Fruit fly (Drosophila melanogaster): Measurements from ENCODE around the gene Smr.

The Smr gene

DNA sequence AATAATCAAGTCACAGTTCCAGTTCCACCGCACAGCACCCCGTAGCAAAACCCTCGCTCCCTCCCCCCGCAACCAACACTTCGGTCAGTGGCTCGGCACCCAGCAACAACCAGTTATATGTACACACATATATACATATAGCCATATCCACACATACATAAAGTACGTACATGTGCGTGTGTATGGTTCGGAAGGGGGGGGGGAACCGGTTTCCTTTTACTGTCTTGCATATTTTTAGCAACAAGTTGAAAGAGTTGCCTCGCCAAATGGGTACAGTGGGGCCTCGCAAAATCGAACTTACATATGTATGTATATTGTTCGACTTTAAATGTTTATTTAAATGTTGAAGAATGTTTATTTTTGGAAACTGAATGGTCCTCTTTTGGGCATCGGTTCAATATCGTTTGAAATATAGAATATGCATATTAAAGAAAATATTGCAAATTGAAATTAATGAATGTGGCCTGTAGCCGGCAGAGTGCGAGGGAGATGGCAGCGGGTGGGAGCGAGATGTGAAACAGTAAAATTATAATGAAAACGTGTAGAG lies 12.7 kb upstream of the Smr start (continued):
- TF ChIP-seq Meics (GFP tag; optimal IDR thresholded peaks at IDR 0.05) (peak; percentile 85), CG4328 (GFP tag; optimal IDR thresholded peaks at IDR 0.05) (peak; percentile 66), Dfd (GFP tag; optimal IDR thresholded peaks at IDR 0.05) (no peak), zen2 (GFP tag; IDR thresholded peaks at IDR 0.05; ENCODE audit: partially characterized antibody) (no peak), Hr51 (GFP tag; optimal IDR thresholded peaks at IDR 0.05) (peak; percentile 58 to 75), jigr1 (GFP tag; IDR thresholded peaks at IDR 0.05) (peak; percentile 55; the same call in 2 of the 3 replicates), PHDP (tag; optimal IDR thresholded peaks at IDR 0.05) (peak; percentile 78), CG4854 (GFP tag; optimal IDR thresholded peaks at IDR 0.05) (peak; percentile 32), E2f1 (GFP tag; IDR thresholded peaks at IDR 0.05) (peak; percentile 61), jumu (GFP tag; optimal IDR thresholded peaks at IDR 0.05) (peak; percentile 49), bigmax (GFP tag; optimal IDR thresholded peaks at IDR 0.05) (no peak), vvl (GFP tag; IDR thresholded peaks at IDR 0.05) (peak; percentile 81), Awh (GFP tag; IDR thresholded peaks at IDR 0.05) (no peak), CG11723 (GFP tag; optimal IDR thresholded peaks at IDR 0.05) (peak; percentile 39), CHES-1-like (GFP tag; optimal IDR thresholded peaks at IDR 0.05) (peak; percentile 17), Atf-2 (GFP tag; optimal IDR thresholded peaks at IDR 0.05) (no peak), slou (GFP tag; optimal IDR thresholded peaks at IDR 0.05) (peak; percentile 37), Hey (tag; optimal IDR thresholded peaks at IDR 0.05) (no peak), bsh (GFP tag; optimal IDR thresholded peaks at IDR 0.05) (peak; percentile 35 to 65), Ptx1 (GFP tag; IDR thresholded peaks at IDR 0.05) (peak; percentile 86), CG31388 (GFP tag; optimal IDR thresholded peaks at IDR 0.05) (no peak), Opbp (GFP tag; IDR thresholded peaks at IDR 0.05; ENCODE audit: partially characterized antibody) (no peak), knrl (GFP tag; IDR thresholded peaks at IDR 0.05; ENCODE audit: partially characterized antibody) (no peak), btn (GFP tag; optimal IDR thresholded peaks at IDR 0.05) (no peak), Mad (GFP tag; optimal IDR thresholded peaks at IDR 0.05) (peak; percentile 5), CG10462 (GFP tag; optimal IDR thresholded peaks at IDR 0.05) (no peak), CG2129 (GFP tag; IDR thresholded peaks at IDR 0.05; ENCODE audit: partially characterized antibody) (no peak), CG5245 (GFP tag; optimal IDR thresholded peaks at IDR 0.05) (peak; percentile 8), D19B (GFP tag; optimal IDR thresholded peaks at IDR 0.05) (peak; percentile 53), unpg (GFP tag; optimal IDR thresholded peaks at IDR 0.05) (peak; percentile 69), Nf-YC (tag; optimal IDR thresholded peaks at IDR 0.05) (peak; percentile 52), Chrac-16 (GFP tag; optimal IDR thresholded peaks at IDR 0.05) (peak; percentile 58), kay (GFP tag; optimal IDR thresholded peaks at IDR 0.05) (no peak), dimm (GFP tag; IDR thresholded peaks at IDR 0.05) (no peak), CG18476 (GFP tag; optimal IDR thresholded peaks at IDR 0.05) (peak; percentile 48), wor (GFP tag; IDR thresholded peaks at IDR 0.05) (peak; percentile 40; the same call in 1 of the 2 replicates), CG4424 (GFP tag; optimal IDR thresholded peaks at IDR 0.05) (peak; percentile 39), dati (GFP tag; IDR thresholded peaks at IDR 0.05) (no peak), CG10366 (GFP tag; IDR thresholded peaks at IDR 0.05) (peak; percentile 71), Hand (GFP tag; optimal IDR thresholded peaks at IDR 0.05) (peak; percentile 78), Dad (GFP tag; optimal IDR thresholded peaks at IDR 0.05) (peak; percentile 26), crp (GFP tag; optimal IDR thresholded peaks at IDR 0.05) (no peak), CG1602 (GFP tag; optimal IDR thresholded peaks at IDR 0.05) (no peak), Atf6 (GFP tag; IDR thresholded peaks at IDR 0.05) (peak; percentile 89), bbx (GFP tag; IDR thresholded peaks at IDR 0.05; ENCODE audit: partially characterized antibody) (no peak), salm (tag; optimal IDR thresholded peaks at IDR 0.05) (no peak), stc (GFP tag; IDR thresholded peaks at IDR 0.05) (peak; percentile 73), CG14965 (GFP tag; optimal IDR thresholded peaks at IDR 0.05; ENCODE audit: borderline replicate concordance) (no peak), CG17912 (GFP tag; optimal IDR thresholded peaks at IDR 0.05) (no peak), z (GFP tag; IDR thresholded peaks at IDR 0.05) (0 out of 3 replicates have a peak, but pooled peaks have one; percentile 9)
